Fruit fly (Drosophila melanogaster): Measurements from ENCODE around the gene CG4119.

The CG4119 gene

DNA sequence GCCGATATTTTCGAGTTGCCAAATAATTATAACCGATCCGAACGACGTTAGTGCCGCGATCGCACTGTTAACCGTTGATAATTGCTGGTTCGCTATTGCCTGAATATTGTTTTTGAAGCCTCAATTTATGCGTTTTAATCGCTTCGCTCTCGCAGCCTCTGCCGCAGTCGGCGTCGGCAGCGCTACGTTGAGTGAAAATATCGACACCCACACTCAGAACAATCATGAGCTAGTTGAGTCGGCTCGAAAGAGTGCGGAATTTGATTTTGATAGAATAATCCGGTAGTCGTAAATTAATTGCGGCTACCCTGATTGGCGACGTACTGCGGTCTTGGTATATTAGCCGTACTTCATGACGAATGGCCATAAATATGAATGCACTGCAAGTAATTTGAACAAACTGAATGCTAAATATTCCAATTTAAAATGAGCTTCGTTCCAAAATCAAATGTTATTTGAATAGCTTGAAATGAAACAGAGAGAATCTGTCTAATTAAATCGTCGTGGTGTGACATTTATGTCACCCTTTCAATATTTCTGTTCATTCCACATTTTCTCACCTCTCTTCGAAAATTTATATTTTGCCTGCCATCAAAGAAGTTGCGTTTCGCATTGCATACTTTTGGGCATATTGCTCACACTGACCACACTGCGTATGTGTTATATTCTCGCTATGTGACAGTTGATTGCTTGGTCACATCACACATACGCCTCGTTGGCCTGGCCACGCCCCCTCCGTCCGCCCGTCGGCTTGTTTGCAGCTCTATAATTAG lies 49.8 kb downstream of the CG4119 start (continued):
- no peak for TF ChIP-seq Fer1 (GFP tag; optimal IDR thresholded peaks at IDR 0.05)
- TF ChIP-seq CoRest (tag; optimal IDR thresholded peaks at IDR 0.05), result no peak
- TF ChIP-seq eyg (GFP tag; optimal IDR thresholded peaks at IDR 0.05), result no peak
- no peak for TF ChIP-seq BtbVII (GFP tag; optimal IDR thresholded peaks at IDR 0.05)
- TF ChIP-seq usp (GFP tag; optimal IDR thresholded peaks at IDR 0.05), result no peak
- TF ChIP-seq hb (GFP tag; IDR thresholded peaks at IDR 0.05; ENCODE audit: partially characterized antibody), result no peak
- TF ChIP-seq Ptx1 (GFP tag; IDR thresholded peaks at IDR 0.05), result 0 out of 2 replicates have a peak, but pooled peaks have one; percentile 12
- no peak for TF ChIP-seq nau (GFP tag; optimal IDR thresholded peaks at IDR 0.05)
- TF ChIP-seq Xbp1 (GFP tag; optimal IDR thresholded peaks at IDR 0.05), result no peak
- TF ChIP-seq Sox100B (GFP tag; optimal IDR thresholded peaks at IDR 0.05), result no peak
- TF ChIP-seq CG10543 (GFP tag; optimal IDR thresholded peaks at IDR 0.05), result no peak
- no peak for TF ChIP-seq CG10321 (GFP tag; IDR thresholded peaks at IDR 0.05)
- TF ChIP-seq crp (GFP tag; optimal IDR thresholded peaks at IDR 0.05), result no peak
- no peak for TF ChIP-seq NC2β (GFP tag; optimal IDR thresholded peaks at IDR 0.05)
- TF ChIP-seq ap (GFP tag; IDR thresholded peaks at IDR 0.05), result no peak
- TF ChIP-seq CG16815 (GFP tag; optimal IDR thresholded peaks at IDR 0.05), result no peak
- no peak for TF ChIP-seq CG6854 (GFP tag; optimal IDR thresholded peaks at IDR 0.05)
- no peak for TF ChIP-seq lmd (GFP tag; IDR thresholded peaks at IDR 0.05)
- no peak for TF ChIP-seq HLH3B (GFP tag; IDR thresholded peaks at IDR 0.05)
- TF ChIP-seq Lhr (GFP tag; optimal IDR thresholded peaks at IDR 0.05), result no peak
- TF ChIP-seq CG10209 (GFP tag; optimal IDR thresholded peaks at IDR 0.05), result no peak
- no peak for TF ChIP-seq CG15073 (GFP tag; optimal IDR thresholded peaks at IDR 0.05)
- TF ChIP-seq CG4854 (GFP tag; optimal IDR thresholded peaks at IDR 0.05), result no peak
- TF ChIP-seq Hey (tag; optimal IDR thresholded peaks at IDR 0.05), result no peak
- no peak for TF ChIP-seq CG17829 (tag; optimal IDR thresholded peaks at IDR 0.05)
- no peak for TF ChIP-seq CG6272 (GFP tag; IDR thresholded peaks at IDR 0.05)
- TF ChIP-seq exex (tag; optimal IDR thresholded peaks at IDR 0.05), result peak; percentile 24
- TF ChIP-seq mld (GFP tag; IDR thresholded peaks at IDR 0.05; ENCODE audit: partially characterized antibody), result no peak
- no peak for TF ChIP-seq CG14441 (GFP tag; IDR thresholded peaks at IDR 0.05)
- no peak for TF ChIP-seq CG10274 (GFP tag; optimal IDR thresholded peaks at IDR 0.05)
- TF ChIP-seq CG15479 (GFP tag; optimal IDR thresholded peaks at IDR 0.05), result no peak
- TF ChIP-seq CG4617 (GFP tag; optimal IDR thresholded peaks at IDR 0.05; ENCODE audit: borderline replicate concordance), result no peak
- no peak for TF ChIP-seq CG2129 (GFP tag; IDR thresholded peaks at IDR 0.05; ENCODE audit: partially characterized antibody)
- no peak for TF ChIP-seq gsb (GFP tag; IDR thresholded peaks at IDR 0.05)
- TF ChIP-seq Dp (GFP tag; optimal IDR thresholded peaks at IDR 0.05), result no peak
- TF ChIP-seq ab (GFP tag; optimal IDR thresholded peaks at IDR 0.05), result no peak
- 0 out of 2 replicates have a peak, but pooled peaks have one; percentile 22 for TF ChIP-seq E2f2 (GFP tag; IDR thresholded peaks at IDR 0.05)
- TF ChIP-seq CG30431 (GFP tag; optimal IDR thresholded peaks at IDR 0.05), result no peak
- TF ChIP-seq CG4404 (GFP tag; IDR thresholded peaks at IDR 0.05), result no peak
- TF ChIP-seq pho (GFP tag; optimal IDR thresholded peaks at IDR 0.05), result no peak
- TF ChIP-seq row (GFP tag; IDR thresholded peaks at IDR 0.05), result peak; percentile 47
- no peak for TF ChIP-seq chif (GFP tag; optimal IDR thresholded peaks at IDR 0.05)
- TF ChIP-seq br (optimal IDR thresholded peaks at IDR 0.05), result no peak
- no peak for TF ChIP-seq HLH54F (GFP tag; optimal IDR thresholded peaks at IDR 0.05)

Measured in whole organism, embryonic.